Fruit fly (Drosophila melanogaster) whole organism, pupa: ENCODE measurements around the gene CG17121.

ENCODE experiments used
- CG17806 ChIP-seq: fragments of 200-800 bp; sonication (Bioruptor generic); optimal IDR thresholded peaks from 2 replicates; lab custom pipeline; 2018; ENCODE audit warnings: missing biosample characterization, mild to moderate bottlenecking, missing genetic modification characterization, moderate library complexity
- D1 ChIP-seq: fragments of 200-800 bp; sonication (Bioruptor generic); optimal IDR thresholded peaks from 2 replicates; lab custom pipeline; 2018; ENCODE audit warnings: missing biosample characterization, mild to moderate bottlenecking, missing genetic modification characterization, moderate library complexity
- EcR ChIP-seq: fragments of 200-800 bp; sonication (Bioruptor generic); optimal IDR thresholded peaks from 3 replicates; lab custom pipeline; 2019; ENCODE audit warnings: missing biosample characterization, missing genetic modification characterization, mild to moderate bottlenecking, moderate library complexity, missing genetic modification reagents
- Ets98B ChIP-seq: fragments of 200-800 bp; sonication (Bioruptor generic); IDR thresholded peaks from 2 replicates; pipeline ENCODE4 v1.3.6; 2022; ENCODE audit warnings: missing biosample characterization, missing genetic modification characterization

DNA sequence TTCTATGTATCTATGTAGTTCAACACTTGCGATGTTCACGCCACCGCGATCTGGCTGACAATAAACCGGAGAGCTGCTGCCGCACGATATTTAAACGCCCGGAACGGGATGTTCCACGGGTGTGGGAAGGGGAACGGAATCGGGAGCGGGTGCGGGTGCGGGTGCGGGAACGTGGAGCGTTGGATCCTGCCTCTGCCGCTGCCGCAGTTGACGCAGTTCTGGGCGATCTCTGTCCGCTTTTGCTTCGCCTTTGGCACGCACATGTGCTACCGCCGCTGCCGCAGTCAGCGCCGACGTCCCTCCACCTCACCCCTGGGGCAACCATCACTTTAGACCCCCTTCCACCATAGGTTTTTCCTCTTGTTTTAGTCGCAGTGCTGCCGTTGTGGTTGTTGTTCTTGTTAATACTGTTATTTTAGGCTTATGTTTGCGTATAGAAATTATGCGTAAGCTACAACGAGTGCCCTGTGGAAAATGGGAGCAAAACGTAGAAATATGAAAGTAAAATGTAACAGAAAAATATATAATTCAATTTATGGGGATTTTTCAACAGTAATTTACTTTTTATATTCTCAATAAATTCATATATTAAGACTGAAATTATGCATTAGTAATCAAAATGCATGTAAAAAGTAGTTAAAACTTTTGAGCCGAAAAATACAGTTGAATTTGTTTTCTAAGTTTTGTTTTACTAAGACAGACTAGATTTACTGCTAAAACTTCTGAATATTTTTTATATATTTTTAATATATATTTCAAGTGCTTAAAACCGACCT is 21.2 kb downstream of the CG17121 start, which contains the start of gene lmd:
- TF ChIP-seq D1 (tag; lab: Kevin White, UChicago) (no peak), CG17806 (tag; lab: Kevin White, UChicago) (no peak), EcR (no peak), Ets98B (GFP tag; lab: Robert Waterston, UW) (no peak)
